Worm (Caenorhabditis elegans) whole organism, L2 larva: ENCODE measurements around the gene mpdu-1.
"Not testable (repeated sequence)": the region's sequence is repeated elsewhere in the genome, so short reads cannot be mapped to it uniquely, and the experiment has no call there.

Experiments
- C34F6.9 ChIP-seq: fragments of 150-350 bp; optimal IDR thresholded peaks from 2 replicates; lab custom pipeline; 2014; ENCODE audit warnings: missing biosample characterization, missing genetic modification characterization
- F13H6.1 ChIP-seq: sonication (generic microtip); optimal IDR thresholded peaks from 2 replicates; lab custom pipeline; 2016; ENCODE audit warnings: missing genetic modification characterization, missing compliant biosample characterization
- ZK546.5 ChIP-seq: sonication (generic microtip); optimal IDR thresholded peaks from 2 replicates; lab custom pipeline; 2017; ENCODE audit warnings: missing biosample characterization, missing genetic modification characterization
- alr-1 ChIP-seq: fragments of 150-350 bp; optimal IDR thresholded peaks from 2 replicates; lab custom pipeline; 2014; ENCODE audit warnings: missing biosample characterization, missing genetic modification characterization
- ama-1 ChIP-seq: fragments of 150-350 bp; optimal IDR thresholded peaks from 2 replicates; lab custom pipeline; 2018; ENCODE audit warnings: inconsistent platforms
- blmp-1 ChIP-seq: sonication (generic microtip); optimal IDR thresholded peaks from 2 replicates; lab custom pipeline; 2017; ENCODE audit warnings: missing genetic modification characterization, mild to moderate bottlenecking, missing compliant biosample characterization, antibody characterized with exemption, moderate library complexity; ENCODE audit not compliant: insufficient read depth
- ceh-82 ChIP-seq: fragments of 150-350 bp; optimal IDR thresholded peaks from 2 replicates; lab custom pipeline; 2014; ENCODE audit warnings: missing biosample characterization, missing genetic modification characterization
- egl-27 ChIP-seq: sonication (generic microtip); optimal IDR thresholded peaks from 3 replicates; lab custom pipeline; 2017; ENCODE audit warnings: missing biosample characterization, missing genetic modification reagents, missing genetic modification characterization
- elt-1 ChIP-seq: fragments of 150-350 bp; optimal IDR thresholded peaks from 2 replicates; lab custom pipeline; 2014; ENCODE audit warnings: missing biosample characterization, missing genetic modification characterization
- elt-3 ChIP-seq: sonication (generic microtip); optimal IDR thresholded peaks from 2 replicates; lab custom pipeline; 2017; ENCODE audit warnings: missing biosample characterization, missing genetic modification characterization
- gmeb-1 ChIP-seq: fragments of 150-350 bp; optimal IDR thresholded peaks from 2 replicates; lab custom pipeline; 2014; ENCODE audit warnings: missing biosample characterization, missing genetic modification characterization
- lin-11 ChIP-seq: fragments of 150-350 bp; sonication (generic microtip); optimal IDR thresholded peaks from 2 replicates; lab custom pipeline; 2014; ENCODE audit warnings: missing biosample characterization, missing genetic modification characterization, inconsistent platforms, mixed read lengths
- lin-39 ChIP-seq: fragments of 150-350 bp; optimal IDR thresholded peaks from 2 replicates; lab custom pipeline; 2014; ENCODE audit warnings: missing biosample characterization, missing genetic modification reagents, missing genetic modification characterization
- mbf-1 ChIP-seq: sonication (generic microtip); optimal IDR thresholded peaks from 2 replicates; lab custom pipeline; 2017; ENCODE audit warnings: missing biosample characterization, missing genetic modification characterization
- mdl-1 ChIP-seq, 2 experiments: fragments of 150-350 bp in 1 of 2; sonication (generic microtip) in 1 of 2; optimal IDR thresholded peaks; 2 replicates each; lab custom pipeline; 2017; ENCODE audit warnings: missing biosample characterization in 2 of 2, missing genetic modification characterization in 2 of 2
- nhr-12 ChIP-seq: fragments of 150-350 bp; optimal IDR thresholded peaks from 2 replicates; lab custom pipeline; 2014; ENCODE audit warnings: missing biosample characterization, missing genetic modification characterization
- nhr-129 ChIP-seq: fragments of 150-350 bp; optimal IDR thresholded peaks from 2 replicates; lab custom pipeline; 2014; ENCODE audit warnings: missing biosample characterization, missing genetic modification characterization
- nhr-23 ChIP-seq: fragments of 150-350 bp; optimal IDR thresholded peaks from 2 replicates; lab custom pipeline; 2014; ENCODE audit warnings: missing biosample characterization, missing genetic modification reagents, missing genetic modification characterization
- nhr-237 ChIP-seq: fragments of 150-350 bp; optimal IDR thresholded peaks from 2 replicates; lab custom pipeline; 2014; ENCODE audit warnings: missing biosample characterization, missing genetic modification characterization
- nhr-6 ChIP-seq: fragments of 150-350 bp; optimal IDR thresholded peaks from 2 replicates; lab custom pipeline; 2014; ENCODE audit warnings: missing biosample characterization, missing genetic modification characterization
- nhr-77 ChIP-seq: fragments of 150-350 bp; optimal IDR thresholded peaks from 2 replicates; lab custom pipeline; 2014; ENCODE audit warnings: missing biosample characterization, missing genetic modification characterization
- peb-1 ChIP-seq: fragments of 150-350 bp; optimal IDR thresholded peaks from 2 replicates; lab custom pipeline; 2014; ENCODE audit warnings: missing biosample characterization, missing genetic modification characterization
- sem-4 ChIP-seq: fragments of 150-350 bp; optimal IDR thresholded peaks from 2 replicates; lab custom pipeline; 2014; ENCODE audit warnings: missing biosample characterization, missing genetic modification reagents, missing genetic modification characterization
- skn-1 ChIP-seq: sonication (generic microtip); optimal IDR thresholded peaks from 2 replicates; lab custom pipeline; 2017; ENCODE audit warnings: missing biosample characterization, missing genetic modification characterization
- sma-3 ChIP-seq: sonication (generic microtip); optimal IDR thresholded peaks from 2 replicates; lab custom pipeline; 2016; ENCODE audit warnings: missing genetic modification reagents, missing genetic modification characterization, missing compliant biosample characterization
- sma-9 ChIP-seq, 2 experiments: fragments of 150-350 bp in 1 of 2; sonication (generic microtip) in 1 of 2; optimal IDR thresholded peaks; 2 replicates each; lab custom pipeline; 2014 to 2016; ENCODE audit warnings: missing genetic modification characterization in 2 of 2, mild to moderate bottlenecking in 1 of 2, missing biosample characterization in 1 of 2, missing compliant biosample characterization in 1 of 2, missing genetic modification reagents in 1 of 2, moderate library complexity in 1 of 2
- snpc-4 ChIP-seq: fragments of 150-350 bp; optimal IDR thresholded peaks from 2 replicates; lab custom pipeline; 2014; ENCODE audit warnings: missing biosample characterization, missing genetic modification characterization
- unc-39 ChIP-seq: fragments of 150-350 bp; optimal IDR thresholded peaks from 2 replicates; lab custom pipeline; 2014; ENCODE audit warnings: missing biosample characterization, missing genetic modification characterization
- unc-55 ChIP-seq: fragments of 150-350 bp; sonication (generic microtip); optimal IDR thresholded peaks from 3 replicates; lab custom pipeline; 2014; ENCODE audit warnings: missing biosample characterization, missing genetic modification reagents, missing genetic modification characterization
- unc-62 ChIP-seq: fragments of 150-350 bp; optimal IDR thresholded peaks from 2 replicates; lab custom pipeline; 2014; ENCODE audit warnings: missing biosample characterization, missing genetic modification reagents, missing genetic modification characterization
- ztf-1 ChIP-seq: fragments of 200-800 bp; sonication (Bioruptor generic); conservative IDR thresholded peaks from 2 replicates; pipeline ENCODE4 v1.3.6; 2022; ENCODE audit warnings: missing genetic modification characterization, missing compliant biosample characterization
- ztf-11 ChIP-seq: sonication (generic microtip); optimal IDR thresholded peaks from 2 replicates; lab custom pipeline; 2017; ENCODE audit warnings: missing biosample characterization, missing genetic modification characterization

The mpdu-1 gene

ce11 chrV:8348959-8349389, 10.0 kb downstream of the mpdu-1 start (continued):
- TF ChIP-seq gmeb-1 (tag; lab: Kevin White, UChicago) (peak; percentile 88), unc-62 (GFP tag; lab: Kevin White, UChicago) (peak; percentile 30)

ce11 chrV:8345436-8345835, 13.5 kb downstream of the mpdu-1 start, which contains the start of gene C08D8.1:
Gene C08D8.1, plus strand, starts transcription at chrV:8345759.
- TF ChIP-seq blmp-1 = no peak
- no peak for TF ChIP-seq snpc-4 (tag; lab: Kevin White, UChicago)
- no peak for TF ChIP-seq nhr-12
- no peak for TF ChIP-seq peb-1 (tag; lab: Kevin White, UChicago)
- no peak for TF ChIP-seq mbf-1 (tag; lab: Kevin White, UChicago)
- no peak for TF ChIP-seq lin-39 (tag; lab: Kevin White, UChicago)
- TF ChIP-seq gmeb-1 (tag; lab: Kevin White, UChicago) = no peak
- no peak for TF ChIP-seq sma-3 (GFP tag; lab: Kevin White, UChicago)
- no peak for TF ChIP-seq ZK546.5
- no peak for TF ChIP-seq nhr-6 (tag; lab: Kevin White, UChicago)
- TF ChIP-seq skn-1 (tag; lab: Kevin White, UChicago) = no peak
- no peak for TF ChIP-seq ama-1 (lab: Kevin White, UChicago)
- TF ChIP-seq mdl-1 (tag; optimal IDR thresholded peaks at IDR 0.05; lab: Kevin White, UChicago) = no peak
- TF ChIP-seq ceh-82 (tag; lab: Kevin White, UChicago) = no peak
- TF ChIP-seq, all 48 proteins: peak for 0

ce11 chrV:8342416-8342815, 16.5 kb downstream of the mpdu-1 start:
- no peak for TF ChIP-seq sma-3 (GFP tag; lab: Kevin White, UChicago)
- no peak for TF ChIP-seq ZK546.5
- no peak for TF ChIP-seq nhr-12
- TF ChIP-seq, all 48 proteins: peak for 0

ce11 chrV:8340924-8341323, 18.0 kb downstream of the mpdu-1 start, which contains the start of gene C08D8.7:
Gene C08D8.7, plus strand, starts transcription at chrV:8341224.
- TF ChIP-seq nhr-129 (tag; lab: Kevin White, UChicago); ztf-11 (tag; lab: Kevin White, UChicago); blmp-1: not testable (repeated sequence)

- peak; percentile 23 for TF ChIP-seq sma-9 (GFP tag; optimal IDR thresholded peaks at IDR 0.05; lab: Kevin White, UChicago)
- TF ChIP-seq sma-9 (tag; optimal IDR thresholded peaks at IDR 0.05; lab: Kevin White, UChicago) = no peak
- no peak for TF ChIP-seq ama-1 (lab: Kevin White, UChicago)
- peak; percentile 31 for TF ChIP-seq C34F6.9 (tag; lab: Kevin White, UChicago)
- TF ChIP-seq snpc-4 (tag; lab: Kevin White, UChicago) = no peak
- TF ChIP-seq nhr-129 (tag; lab: Kevin White, UChicago) = peak; percentile 20
- TF ChIP-seq blmp-1 = peak; percentile 31
These were observed 23.3 kb downstream of the mpdu-1 start for ce11 chrV:8335620-8336019.

- TF ChIP-seq ztf-1 (GFP tag; lab: Robert Waterston, UW) = no peak
- no peak for TF ChIP-seq nhr-77 (tag; lab: Kevin White, UChicago)
- TF ChIP-seq egl-27 (tag; lab: Kevin White, UChicago) = no peak
- no peak for TF ChIP-seq F13H6.1 (tag; lab: Kevin White, UChicago)
- TF ChIP-seq nhr-129 (tag; lab: Kevin White, UChicago) = no peak
- no peak for TF ChIP-seq C34F6.9 (tag; lab: Kevin White, UChicago)
- TF ChIP-seq blmp-1 = no peak
- no peak for TF ChIP-seq unc-39 (tag; lab: Kevin White, UChicago)
- TF ChIP-seq mdl-1 (tag; optimal IDR thresholded peaks at IDR 0.05; lab: Kevin White, UChicago) = no peak
- no peak for TF ChIP-seq elt-1 (tag; lab: Kevin White, UChicago)
- TF ChIP-seq skn-1 (tag; lab: Kevin White, UChicago) = no peak
- TF ChIP-seq peb-1 (tag; lab: Kevin White, UChicago) = no peak
- no peak for TF ChIP-seq ztf-11 (tag; lab: Kevin White, UChicago)
- no peak for TF ChIP-seq lin-39 (tag; lab: Kevin White, UChicago)
- no peak for TF ChIP-seq lin-11 (tag; lab: Kevin White, UChicago)
- no peak for TF ChIP-seq nhr-12
- no peak for TF ChIP-seq alr-1 (tag; lab: Kevin White, UChicago)
- TF ChIP-seq nhr-237 = no peak
These were observed 24.6 kb downstream of the mpdu-1 start, which contains the start of gene tmd-2 for ce11 chrV:8334360-8334759. Gene tmd-2, plus strand, starts transcription at chrV:8334660.

- TF ChIP-seq skn-1 (tag; lab: Kevin White, UChicago) (no peak), unc-39 (tag; lab: Kevin White, UChicago) (no peak), nhr-12 (no peak), nhr-23 (tag; lab: Kevin White, UChicago) (no peak), elt-3 (no peak), sem-4 (no peak), lin-11 (tag; lab: Kevin White, UChicago) (no peak), gmeb-1 (tag; lab: Kevin White, UChicago) (no peak), unc-55 (GFP tag; lab: Kevin White, UChicago) (no peak)
These were observed 31.9 kb downstream of the mpdu-1 start for ce11 chrV:8327080-8327479.
